Fruit fly (Drosophila melanogaster): ENCODE data around the gene ppk17.

DNA sequence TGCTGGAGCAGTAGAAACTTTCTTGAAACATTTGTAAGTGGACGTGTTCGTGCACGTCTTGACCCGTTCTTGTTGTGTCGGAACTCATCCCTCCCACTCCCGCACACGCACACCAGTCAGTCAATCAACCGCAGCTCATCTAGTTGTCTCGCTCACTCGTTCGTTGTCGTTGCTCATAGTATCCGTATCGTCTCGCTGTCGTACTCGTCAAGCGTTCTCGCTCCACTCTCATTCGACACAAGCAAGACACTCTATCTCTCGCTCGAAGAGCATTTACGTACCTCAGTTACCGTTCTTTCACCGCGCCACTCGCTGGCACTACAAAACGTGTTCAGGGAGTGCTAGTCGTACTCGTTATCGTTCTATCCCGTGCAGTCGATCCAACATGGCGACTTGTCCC is 27.2 kb upstream of the ppk17 start:
- TF ChIP-seq psq (GFP tag; optimal IDR thresholded peaks at IDR 0.05) (no peak), CG32264 (GFP tag; optimal IDR thresholded peaks at IDR 0.05) (no peak), Sp1 (GFP tag; optimal IDR thresholded peaks at IDR 0.05) (no peak), Jra (GFP tag; optimal IDR thresholded peaks at IDR 0.05) (no peak), pan (optimal IDR thresholded peaks at IDR 0.05) (no peak), foxo (GFP tag; optimal IDR thresholded peaks at IDR 0.05) (no peak), OdsH (GFP tag; optimal IDR thresholded peaks at IDR 0.05) (no peak), woc (GFP tag; optimal IDR thresholded peaks at IDR 0.05) (no peak)

All from whole organism, wandering third instar larva.